Worm (Caenorhabditis elegans) whole organism, L2 larva: ENCODE data around the gene K08H2.10.

Experiments
- C34F6.9 ChIP-seq: fragments of 150-350 bp; optimal IDR thresholded peaks from 2 replicates; lab custom pipeline; 2014; ENCODE audit warnings: missing biosample characterization, missing genetic modification characterization
- F13H6.1 ChIP-seq: sonication (generic microtip); optimal IDR thresholded peaks from 2 replicates; lab custom pipeline; 2016; ENCODE audit warnings: missing genetic modification characterization, missing compliant biosample characterization
- R02D3.7 ChIP-seq: fragments of 150-350 bp; optimal IDR thresholded peaks from 2 replicates; lab custom pipeline; 2014; ENCODE audit warnings: missing biosample characterization, missing genetic modification characterization
- Y55F3AM.14 ChIP-seq: fragments of 200-800 bp; sonication (Bioruptor generic); optimal IDR thresholded peaks from 2 replicates; lab custom pipeline; 2018; ENCODE audit warnings: mild to moderate bottlenecking, missing genetic modification characterization, missing compliant biosample characterization
- ZK546.5 ChIP-seq: sonication (generic microtip); optimal IDR thresholded peaks from 2 replicates; lab custom pipeline; 2017; ENCODE audit warnings: missing biosample characterization, missing genetic modification characterization
- alr-1 ChIP-seq: fragments of 150-350 bp; optimal IDR thresholded peaks from 2 replicates; lab custom pipeline; 2014; ENCODE audit warnings: missing biosample characterization, missing genetic modification characterization
- aly-2 ChIP-seq: fragments of 150-350 bp; optimal IDR thresholded peaks from 2 replicates; lab custom pipeline; 2014; ENCODE audit warnings: missing biosample characterization, missing genetic modification characterization
- ama-1 ChIP-seq: fragments of 150-350 bp; optimal IDR thresholded peaks from 2 replicates; lab custom pipeline; 2018; ENCODE audit warnings: inconsistent platforms
- blmp-1 ChIP-seq: sonication (generic microtip); optimal IDR thresholded peaks from 2 replicates; lab custom pipeline; 2017; ENCODE audit warnings: missing genetic modification characterization, mild to moderate bottlenecking, missing compliant biosample characterization, antibody characterized with exemption, moderate library complexity; ENCODE audit not compliant: insufficient read depth
- ceh-16 ChIP-seq: fragments of 150-350 bp; optimal IDR thresholded peaks from 2 replicates; lab custom pipeline; 2014; ENCODE audit warnings: missing biosample characterization, missing genetic modification characterization
- ceh-82 ChIP-seq: fragments of 150-350 bp; optimal IDR thresholded peaks from 2 replicates; lab custom pipeline; 2014; ENCODE audit warnings: missing biosample characterization, missing genetic modification characterization
- crh-2 ChIP-seq: sonication (generic microtip); optimal IDR thresholded peaks from 2 replicates; lab custom pipeline; 2017; ENCODE audit warnings: missing biosample characterization, missing genetic modification characterization
- dmd-4 ChIP-seq: sonication (generic microtip); optimal IDR thresholded peaks from 2 replicates; lab custom pipeline; 2017; ENCODE audit warnings: missing biosample characterization, missing genetic modification characterization
- egl-27 ChIP-seq: sonication (generic microtip); optimal IDR thresholded peaks from 3 replicates; lab custom pipeline; 2017; ENCODE audit warnings: missing biosample characterization, missing genetic modification reagents, missing genetic modification characterization
- elt-1 ChIP-seq: fragments of 150-350 bp; optimal IDR thresholded peaks from 2 replicates; lab custom pipeline; 2014; ENCODE audit warnings: missing biosample characterization, missing genetic modification characterization
- elt-3 ChIP-seq: sonication (generic microtip); optimal IDR thresholded peaks from 2 replicates; lab custom pipeline; 2017; ENCODE audit warnings: missing biosample characterization, missing genetic modification characterization
- fos-1 ChIP-seq: fragments of 150-350 bp; optimal IDR thresholded peaks from 2 replicates; lab custom pipeline; 2014; ENCODE audit warnings: missing biosample characterization, missing genetic modification characterization
- gmeb-1 ChIP-seq: fragments of 150-350 bp; optimal IDR thresholded peaks from 2 replicates; lab custom pipeline; 2014; ENCODE audit warnings: missing biosample characterization, missing genetic modification characterization
- lin-11 ChIP-seq: fragments of 150-350 bp; sonication (generic microtip); optimal IDR thresholded peaks from 2 replicates; lab custom pipeline; 2014; ENCODE audit warnings: missing biosample characterization, missing genetic modification characterization, inconsistent platforms, mixed read lengths
- lin-13 ChIP-seq: fragments of 150-350 bp; optimal IDR thresholded peaks from 2 replicates; lab custom pipeline; 2014; ENCODE audit warnings: missing biosample characterization, missing genetic modification reagents, missing genetic modification characterization
- lin-39 ChIP-seq: fragments of 150-350 bp; optimal IDR thresholded peaks from 2 replicates; lab custom pipeline; 2014; ENCODE audit warnings: missing biosample characterization, missing genetic modification reagents, missing genetic modification characterization
- lsy-2 ChIP-seq, 2 experiments: fragments of 150-350 bp in 1 of 2; sonication (generic microtip) in 1 of 2; optimal IDR thresholded peaks; 2 replicates each; lab custom pipeline; 2014 to 2017; ENCODE audit warnings: missing biosample characterization in 2 of 2, missing genetic modification characterization in 2 of 2
- mab-5 ChIP-seq: fragments of 150-350 bp; optimal IDR thresholded peaks from 2 replicates; lab custom pipeline; 2014; ENCODE audit warnings: missing biosample characterization, missing genetic modification characterization
- mbf-1 ChIP-seq: sonication (generic microtip); optimal IDR thresholded peaks from 2 replicates; lab custom pipeline; 2017; ENCODE audit warnings: missing biosample characterization, missing genetic modification characterization
- mdl-1 ChIP-seq, 2 experiments: fragments of 150-350 bp in 1 of 2; sonication (generic microtip) in 1 of 2; optimal IDR thresholded peaks; 2 replicates each; lab custom pipeline; 2017; ENCODE audit warnings: missing biosample characterization in 2 of 2, missing genetic modification characterization in 2 of 2
- nhr-10 ChIP-seq: sonication (generic microtip); optimal IDR thresholded peaks from 2 replicates; lab custom pipeline; 2017; ENCODE audit warnings: missing biosample characterization, missing genetic modification characterization
- nhr-11 ChIP-seq: fragments of 150-350 bp; optimal IDR thresholded peaks from 2 replicates; lab custom pipeline; 2014; ENCODE audit warnings: missing biosample characterization, missing genetic modification characterization
- nhr-12 ChIP-seq: fragments of 150-350 bp; optimal IDR thresholded peaks from 2 replicates; lab custom pipeline; 2014; ENCODE audit warnings: missing biosample characterization, missing genetic modification characterization
- nhr-129 ChIP-seq: fragments of 150-350 bp; optimal IDR thresholded peaks from 2 replicates; lab custom pipeline; 2014; ENCODE audit warnings: missing biosample characterization, missing genetic modification characterization
- nhr-21 ChIP-seq: fragments of 150-350 bp; optimal IDR thresholded peaks from 2 replicates; lab custom pipeline; 2014; ENCODE audit warnings: missing biosample characterization, missing genetic modification characterization
- nhr-23 ChIP-seq: fragments of 150-350 bp; optimal IDR thresholded peaks from 2 replicates; lab custom pipeline; 2014; ENCODE audit warnings: missing biosample characterization, missing genetic modification reagents, missing genetic modification characterization
- nhr-237 ChIP-seq: fragments of 150-350 bp; optimal IDR thresholded peaks from 2 replicates; lab custom pipeline; 2014; ENCODE audit warnings: missing biosample characterization, missing genetic modification characterization
- nhr-25 ChIP-seq: fragments of 150-350 bp; sonication (generic microtip); optimal IDR thresholded peaks from 3 replicates; lab custom pipeline; 2014; ENCODE audit warnings: missing biosample characterization, missing genetic modification characterization
- nhr-6 ChIP-seq: fragments of 150-350 bp; optimal IDR thresholded peaks from 2 replicates; lab custom pipeline; 2014; ENCODE audit warnings: missing biosample characterization, missing genetic modification characterization
- nhr-77 ChIP-seq: fragments of 150-350 bp; optimal IDR thresholded peaks from 2 replicates; lab custom pipeline; 2014; ENCODE audit warnings: missing biosample characterization, missing genetic modification characterization
- peb-1 ChIP-seq: fragments of 150-350 bp; optimal IDR thresholded peaks from 2 replicates; lab custom pipeline; 2014; ENCODE audit warnings: missing biosample characterization, missing genetic modification characterization
- sem-4 ChIP-seq: fragments of 150-350 bp; optimal IDR thresholded peaks from 2 replicates; lab custom pipeline; 2014; ENCODE audit warnings: missing biosample characterization, missing genetic modification reagents, missing genetic modification characterization
- skn-1 ChIP-seq: sonication (generic microtip); optimal IDR thresholded peaks from 2 replicates; lab custom pipeline; 2017; ENCODE audit warnings: missing biosample characterization, missing genetic modification characterization
- sma-3 ChIP-seq: sonication (generic microtip); optimal IDR thresholded peaks from 2 replicates; lab custom pipeline; 2016; ENCODE audit warnings: missing genetic modification reagents, missing genetic modification characterization, missing compliant biosample characterization
- sma-9 ChIP-seq, 2 experiments: fragments of 150-350 bp in 1 of 2; sonication (generic microtip) in 1 of 2; optimal IDR thresholded peaks; 2 replicates each; lab custom pipeline; 2014 to 2016; ENCODE audit warnings: missing genetic modification characterization in 2 of 2, mild to moderate bottlenecking in 1 of 2, missing biosample characterization in 1 of 2, missing compliant biosample characterization in 1 of 2, missing genetic modification reagents in 1 of 2, moderate library complexity in 1 of 2
- snpc-4 ChIP-seq: fragments of 150-350 bp; optimal IDR thresholded peaks from 2 replicates; lab custom pipeline; 2014; ENCODE audit warnings: missing biosample characterization, missing genetic modification characterization
- unc-39 ChIP-seq: fragments of 150-350 bp; optimal IDR thresholded peaks from 2 replicates; lab custom pipeline; 2014; ENCODE audit warnings: missing biosample characterization, missing genetic modification characterization
- unc-55 ChIP-seq: fragments of 150-350 bp; sonication (generic microtip); optimal IDR thresholded peaks from 3 replicates; lab custom pipeline; 2014; ENCODE audit warnings: missing biosample characterization, missing genetic modification reagents, missing genetic modification characterization
- unc-62 ChIP-seq: fragments of 150-350 bp; optimal IDR thresholded peaks from 2 replicates; lab custom pipeline; 2014; ENCODE audit warnings: missing biosample characterization, missing genetic modification reagents, missing genetic modification characterization
- zag-1 ChIP-seq: fragments of 150-350 bp; optimal IDR thresholded peaks from 2 replicates; lab custom pipeline; 2014; ENCODE audit warnings: missing biosample characterization, missing genetic modification characterization
- ztf-1 ChIP-seq: fragments of 200-800 bp; sonication (Bioruptor generic); conservative IDR thresholded peaks from 2 replicates; pipeline ENCODE4 v1.3.6; 2022; ENCODE audit warnings: missing genetic modification characterization, missing compliant biosample characterization
- ztf-11 ChIP-seq: sonication (generic microtip); optimal IDR thresholded peaks from 2 replicates; lab custom pipeline; 2017; ENCODE audit warnings: missing biosample characterization, missing genetic modification characterization
- ztf-4 ChIP-seq: fragments of 150-350 bp; optimal IDR thresholded peaks from 2 replicates; lab custom pipeline; 2014; ENCODE audit warnings: missing biosample characterization, missing genetic modification characterization

K08H2.10 gene

DNA sequence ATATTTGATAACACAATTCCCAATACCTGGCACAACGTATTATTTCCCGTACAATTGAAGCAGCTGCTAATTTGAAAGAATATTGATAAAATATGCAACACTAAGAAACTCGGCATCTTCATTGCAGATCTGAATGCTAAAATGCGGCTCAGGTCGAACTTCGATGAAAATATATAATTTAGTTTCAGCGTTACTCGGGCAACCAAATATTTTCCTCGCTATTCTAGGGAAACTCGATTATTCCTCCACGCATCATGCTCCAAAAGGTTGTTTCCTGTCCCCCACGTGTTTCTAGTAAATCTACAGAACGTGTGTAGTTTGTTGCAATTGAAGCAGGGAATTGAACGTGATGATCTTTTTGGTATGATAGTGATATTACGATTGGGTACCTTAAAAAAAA lies 8.5 kb upstream of the K08H2.10 start:
- TF ChIP-seq C34F6.9 (tag; lab: Kevin White, UChicago) (no peak), nhr-21 (tag; lab: Kevin White, UChicago) (no peak)

DNA sequence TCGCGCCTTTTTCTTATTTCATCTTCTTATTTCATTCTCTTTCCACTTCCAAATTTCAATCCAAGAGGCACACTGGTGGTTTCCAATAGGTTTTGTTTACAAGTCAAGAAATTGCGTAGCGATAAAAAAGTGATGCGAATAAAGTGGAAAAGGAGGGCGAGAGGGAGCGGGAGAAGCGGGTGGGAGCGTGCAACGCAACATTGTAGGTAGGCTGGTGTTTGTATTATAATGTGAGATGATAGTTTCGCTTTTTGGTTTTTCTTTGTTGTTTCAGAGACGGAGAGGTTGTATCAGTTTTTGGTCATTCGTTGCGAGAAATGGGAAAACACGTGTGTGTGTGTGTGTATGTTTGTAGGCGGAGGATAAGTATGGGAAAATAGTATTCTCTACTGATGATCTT lies 7.4 kb upstream of the K08H2.10 start:
- no peak for TF ChIP-seq ztf-11 (tag; lab: Kevin White, UChicago)
- peak; percentile 79 for TF ChIP-seq nhr-25
- peak; percentile 70 for TF ChIP-seq sma-3
- TF ChIP-seq aly-2 (tag; lab: Kevin White, UChicago): no peak
- TF ChIP-seq peb-1: no peak
- peak; percentile 54 for TF ChIP-seq fos-1 (tag; lab: Kevin White, UChicago)
- no peak for TF ChIP-seq mab-5
- TF ChIP-seq nhr-11 (tag; lab: Kevin White, UChicago): no peak
- TF ChIP-seq ztf-4 (tag; lab: Kevin White, UChicago): no peak
- no peak for TF ChIP-seq R02D3.7 (tag; lab: Kevin White, UChicago)
- no peak for TF ChIP-seq mbf-1 (tag; lab: Kevin White, UChicago)
- no peak for TF ChIP-seq nhr-6 (tag; lab: Kevin White, UChicago)
- no peak for TF ChIP-seq alr-1 (tag; lab: Kevin White, UChicago)
- no peak for TF ChIP-seq lin-13 (GFP tag; lab: Kevin White, UChicago)
- TF ChIP-seq blmp-1 (tag; lab: Kevin White, UChicago): peak; percentile 70
- no peak for TF ChIP-seq dmd-4 (tag; lab: Kevin White, UChicago)
- no peak for TF ChIP-seq elt-1
- TF ChIP-seq gmeb-1 (tag; lab: Kevin White, UChicago): peak; percentile 61
- TF ChIP-seq C34F6.9 (tag; lab: Kevin White, UChicago): no peak
- no peak for TF ChIP-seq unc-62 (GFP tag; lab: Kevin White, UChicago)
- TF ChIP-seq nhr-21 (tag; lab: Kevin White, UChicago): peak; percentile 6
- no peak for TF ChIP-seq unc-55 (GFP tag; lab: Kevin White, UChicago)
- peak; percentile 66 for TF ChIP-seq nhr-129 (tag; lab: Kevin White, UChicago)
- no peak for TF ChIP-seq unc-39 (tag; lab: Kevin White, UChicago)
- no peak for TF ChIP-seq lin-11
- peak; percentile 40 to 69 for TF ChIP-seq mdl-1 (tag; optimal IDR thresholded peaks at IDR 0.05; lab: Kevin White, UChicago)
- TF ChIP-seq zag-1 (tag; lab: Kevin White, UChicago): no peak
- TF ChIP-seq nhr-77 (tag; lab: Kevin White, UChicago): no peak
- TF ChIP-seq elt-3 (tag; lab: Kevin White, UChicago): no peak
- TF ChIP-seq nhr-12 (tag; lab: Kevin White, UChicago): no peak
- no peak for TF ChIP-seq skn-1 (tag; lab: Kevin White, UChicago)
- no peak for TF ChIP-seq nhr-23 (tag; lab: Kevin White, UChicago)
- no peak for TF ChIP-seq nhr-10 (tag; lab: Kevin White, UChicago)
- no peak for TF ChIP-seq ztf-1 (GFP tag; lab: Robert Waterston, UW)
- peak; percentile 85 for TF ChIP-seq sma-9 (GFP tag; optimal IDR thresholded peaks at IDR 0.05; lab: Kevin White, UChicago)
- no peak for TF ChIP-seq sma-9 (tag; optimal IDR thresholded peaks at IDR 0.05; lab: Kevin White, UChicago)
- TF ChIP-seq ama-1 (lab: Kevin White, UChicago): no peak
- peak; percentile 36 for TF ChIP-seq Y55F3AM.14 (GFP tag; lab: Kevin White, UChicago)
- no peak for TF ChIP-seq egl-27 (tag; lab: Kevin White, UChicago)
- peak; percentile 76 for TF ChIP-seq F13H6.1
- no peak for TF ChIP-seq nhr-237 (tag; lab: Kevin White, UChicago)
- no peak for TF ChIP-seq snpc-4 (tag; lab: Kevin White, UChicago)
- no peak for TF ChIP-seq ceh-82 (tag; lab: Kevin White, UChicago)
- TF ChIP-seq lin-39: no peak
- TF ChIP-seq ceh-16 (tag; lab: Kevin White, UChicago): no peak
- no peak for TF ChIP-seq ZK546.5
- peak; percentile 71 for TF ChIP-seq crh-2 (tag; lab: Kevin White, UChicago)
- no peak for TF ChIP-seq lsy-2 (tag; optimal IDR thresholded peaks at IDR 0.05; lab: Kevin White, UChicago)
- peak; percentile 14 for TF ChIP-seq sem-4 (tag; lab: Kevin White, UChicago)
